Fruit fly (Drosophila melanogaster): Measurements from ENCODE around the gene mub.
A peak's percentile ranks its signal among the peaks of the same experiment; 100 is the strongest.

mub gene

dm6 chr3L:21844488-21844887, at the start of gene mub:
Gene mub, plus strand, starts transcription at chr3L:21844788.
- TF ChIP-seq dl (GFP tag; optimal IDR thresholded peaks at IDR 0.05; ENCODE audit: insufficient read depth in 1 of 2, partially characterized antibody in 2 of 2) (no peak), woc (GFP tag; optimal IDR thresholded peaks at IDR 0.05) (no peak), Dfd (GFP tag; optimal IDR thresholded peaks at IDR 0.05) (no peak), sage (GFP tag; optimal IDR thresholded peaks at IDR 0.05) (no peak), ey (GFP tag; optimal IDR thresholded peaks at IDR 0.05) (no peak), CrebA (GFP tag; optimal IDR thresholded peaks at IDR 0.05; ENCODE audit: borderline replicate concordance) (no peak), CG32264 (GFP tag; optimal IDR thresholded peaks at IDR 0.05) (no peak), fru (GFP tag; optimal IDR thresholded peaks at IDR 0.05) (no peak), rgr (GFP tag; optimal IDR thresholded peaks at IDR 0.05) (no peak), lola (GFP tag; optimal IDR thresholded peaks at IDR 0.05) (no peak), pan (optimal IDR thresholded peaks at IDR 0.05) (no peak), br (GFP tag; optimal IDR thresholded peaks at IDR 0.05) (no peak), GATAd (GFP tag; optimal IDR thresholded peaks at IDR 0.05) (no peak), Hnf4 (GFP tag; optimal IDR thresholded peaks at IDR 0.05) (no peak), Sp1 (GFP tag; optimal IDR thresholded peaks at IDR 0.05) (no peak), Dif (GFP tag; optimal IDR thresholded peaks at IDR 0.05; ENCODE audit: partially characterized antibody) (no peak)

- TF ChIP-seq Rel (GFP tag; optimal IDR thresholded peaks at IDR 0.05) (no peak), Rel (tag; optimal IDR thresholded peaks at IDR 0.05) (no peak), Sp1 (GFP tag; optimal IDR thresholded peaks at IDR 0.05) (no peak), woc (GFP tag; optimal IDR thresholded peaks at IDR 0.05) (no peak), foxo (GFP tag; optimal IDR thresholded peaks at IDR 0.05) (no peak), usp (GFP tag; optimal IDR thresholded peaks at IDR 0.05) (no peak)
Observed at dm6 chr3L:21800424-21800823, 44.2 kb upstream of the mub start.

- TF ChIP-seq HLH106 (tag; optimal IDR thresholded peaks at IDR 0.05) (peak; percentile 75), Myc (optimal IDR thresholded peaks at IDR 0.05) (no peak), lola (GFP tag; optimal IDR thresholded peaks at IDR 0.05) (no peak), h (GFP tag; optimal IDR thresholded peaks at IDR 0.05) (peak; percentile 39), dmrt93B (GFP tag; optimal IDR thresholded peaks at IDR 0.05) (no peak), fru (GFP tag; optimal IDR thresholded peaks at IDR 0.05) (peak; percentile 6), Hr78 (GFP tag; optimal IDR thresholded peaks at IDR 0.05) (no peak), brk (GFP tag; optimal IDR thresholded peaks at IDR 0.05) (peak; percentile 27), N (GFP tag; optimal IDR thresholded peaks at IDR 0.05) (no peak), CG9705 (GFP tag; optimal IDR thresholded peaks at IDR 0.05) (no peak), Abd-B (GFP tag; optimal IDR thresholded peaks at IDR 0.05) (no peak), rgr (GFP tag; optimal IDR thresholded peaks at IDR 0.05) (peak; percentile 66), Dfd (GFP tag; optimal IDR thresholded peaks at IDR 0.05) (no peak), Rel (GFP tag; optimal IDR thresholded peaks at IDR 0.05) (no peak), Rel (tag; optimal IDR thresholded peaks at IDR 0.05) (no peak), Sp1 (GFP tag; optimal IDR thresholded peaks at IDR 0.05) (peak; percentile 68), pan (optimal IDR thresholded peaks at IDR 0.05) (no peak), woc (GFP tag; optimal IDR thresholded peaks at IDR 0.05) (peak; percentile 12), Hr83 (GFP tag; optimal IDR thresholded peaks at IDR 0.05; ENCODE audit: poor library complexity, severe bottlenecking) (no peak), dsf (GFP tag; optimal IDR thresholded peaks at IDR 0.05; ENCODE audit: borderline replicate concordance) (no peak), Hnf4 (GFP tag; optimal IDR thresholded peaks at IDR 0.05) (no peak), Vsx2 (GFP tag; optimal IDR thresholded peaks at IDR 0.05; ENCODE audit: partially characterized antibody) (no peak), Dif (GFP tag; optimal IDR thresholded peaks at IDR 0.05; ENCODE audit: partially characterized antibody) (no peak), psq (GFP tag; optimal IDR thresholded peaks at IDR 0.05) (peak; percentile 53), br (GFP tag; optimal IDR thresholded peaks at IDR 0.05) (peak; percentile 4), OdsH (GFP tag; optimal IDR thresholded peaks at IDR 0.05) (peak; percentile 50), jim (GFP tag; optimal IDR thresholded peaks at IDR 0.05) (no peak), tai (GFP tag; optimal IDR thresholded peaks at IDR 0.05) (no peak), CG32264 (GFP tag; optimal IDR thresholded peaks at IDR 0.05) (no peak), GATAd (GFP tag; optimal IDR thresholded peaks at IDR 0.05) (no peak), CrebA (GFP tag; optimal IDR thresholded peaks at IDR 0.05; ENCODE audit: borderline replicate concordance) (no peak), Mio (GFP tag; optimal IDR thresholded peaks at IDR 0.05) (no peak), Jra (GFP tag; optimal IDR thresholded peaks at IDR 0.05) (no peak), dl (GFP tag; optimal IDR thresholded peaks at IDR 0.05; ENCODE audit: insufficient read depth in 1 of 2, partially characterized antibody in 2 of 2) (no peak), usp (GFP tag; optimal IDR thresholded peaks at IDR 0.05) (no peak), foxo (GFP tag; optimal IDR thresholded peaks at IDR 0.05) (peak in 1 of 2 experiments; percentile 65), ey (GFP tag; optimal IDR thresholded peaks at IDR 0.05) (peak; percentile 25), sage (GFP tag; optimal IDR thresholded peaks at IDR 0.05) (peak; percentile 37), sv (GFP tag; optimal IDR thresholded peaks at IDR 0.05) (no peak)
Observed at dm6 chr3L:21808003-21808530, 36.5 kb upstream of the mub start.

All from whole organism, wandering third instar larva.